Worm (Caenorhabditis elegans): ENCODE measurements around the gene ZK994.6.

DNA sequence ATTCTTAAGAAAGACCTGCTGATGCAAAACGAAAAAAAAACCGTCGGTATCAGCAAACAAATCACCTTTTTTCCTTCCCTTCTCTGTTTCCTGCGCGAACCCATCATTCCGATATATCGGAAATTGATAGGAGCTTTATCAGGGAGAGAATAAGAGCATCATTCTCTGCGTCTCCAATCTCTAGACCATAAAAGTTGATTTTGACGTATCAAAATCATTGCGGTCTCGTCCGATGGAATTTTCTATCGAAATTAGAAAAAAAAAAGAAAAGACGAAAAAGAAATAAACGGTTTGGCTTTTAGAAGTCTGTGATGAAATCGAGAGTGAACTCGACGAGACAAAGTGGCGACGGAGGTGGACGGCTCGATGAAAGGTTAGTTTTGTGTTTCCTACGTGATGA lies 41.8 kb upstream of the ZK994.6 start, which contains the start of gene stdh-4:
- TF ChIP-seq R02D3.7 (tag; optimal IDR thresholded peaks at IDR 0.05), result no peak
- TF ChIP-seq nhr-28 (tag; optimal IDR thresholded peaks at IDR 0.05), result no peak
- no peak for TF ChIP-seq lin-13 (GFP tag; optimal IDR thresholded peaks at IDR 0.05)
- TF ChIP-seq vab-7 (GFP tag; IDR thresholded peaks at IDR 0.05), result no peak
- TF ChIP-seq ama-1 (optimal IDR thresholded peaks at IDR 0.05), result no peak
- no peak for TF ChIP-seq unc-62 (GFP tag; optimal IDR thresholded peaks at IDR 0.05 in 1 of 2)
- TF ChIP-seq unc-62 (tag; optimal IDR thresholded peaks at IDR 0.05), result no peak
- TF ChIP-seq nhr-25 (tag; optimal IDR thresholded peaks at IDR 0.05; ENCODE audit: borderline replicate concordance, insufficient read depth), result no peak
- no peak for TF ChIP-seq ZK337.2 (GFP tag; IDR thresholded peaks at IDR 0.05)
